Worm (Caenorhabditis elegans) whole organism, L4 larva: ENCODE results near the gene tsp-20.

Experiments
- D1046.2 ChIP-seq: fragments of 200-800 bp; sonication (Bioruptor generic); IDR thresholded peaks from 2 replicates; pipeline ENCODE4 v1.3.6; 2022; ENCODE audit warnings: missing genetic modification characterization, missing compliant biosample characterization
- F10B5.3 ChIP-seq: sonication (generic microtip); optimal IDR thresholded peaks from 2 replicates; lab custom pipeline; 2016; ENCODE audit warnings: mild to moderate bottlenecking, missing genetic modification characterization, missing compliant biosample characterization
- F26F4.8 ChIP-seq: fragments of 200-800 bp; sonication (Bioruptor generic); conservative IDR thresholded peaks from 2 replicates; pipeline ENCODE4 v1.3.6; 2022; ENCODE audit warnings: missing genetic modification characterization, missing compliant biosample characterization
- F37D6.2 ChIP-seq: sonication (generic microtip); optimal IDR thresholded peaks from 2 replicates; lab custom pipeline; 2016; ENCODE audit warnings: mild to moderate bottlenecking, missing genetic modification characterization, missing compliant biosample characterization
- F49E8.2 ChIP-seq: sonication (generic microtip); optimal IDR thresholded peaks from 2 replicates; lab custom pipeline; 2016; ENCODE audit warnings: missing compliant biosample characterization, mild to moderate bottlenecking, missing genetic modification characterization, borderline replicate concordance
- T26A8.4 ChIP-seq: fragments of 200-800 bp; sonication (Bioruptor generic); IDR thresholded peaks from 2 replicates; pipeline ENCODE4 v1.3.6; 2022; ENCODE audit warnings: missing genetic modification characterization, missing compliant biosample characterization
- Y105C5A.15 ChIP-seq: fragments of 200-800 bp; sonication (Bioruptor generic); IDR thresholded peaks from 2 replicates; pipeline ENCODE4 v1.3.6; 2022; ENCODE audit warnings: missing genetic modification characterization, missing compliant biosample characterization
- Y75B8A.6 ChIP-seq: fragments of 200-800 bp; sonication (Bioruptor generic); IDR thresholded peaks from 2 replicates; pipeline ENCODE4 v1.3.6; 2022; ENCODE audit warnings: missing genetic modification reagents, missing genetic modification characterization, missing compliant biosample characterization
- ZK337.2 ChIP-seq: fragments of 200-800 bp; sonication (Bioruptor generic); IDR thresholded peaks from 2 replicates; pipeline ENCODE4 v1.3.6; 2022; ENCODE audit warnings: missing genetic modification reagents, missing genetic modification characterization, missing compliant biosample characterization
- ZK546.5 ChIP-seq, 2 experiments: sonication (generic microtip); optimal IDR thresholded peaks; 2 replicates each; lab custom pipeline; 2017; ENCODE audit warnings: missing biosample characterization in 2 of 2, missing genetic modification characterization in 2 of 2
- aly-2 ChIP-seq: sonication (generic microtip); optimal IDR thresholded peaks from 2 replicates; lab custom pipeline; 2018; ENCODE audit warnings: missing biosample characterization, missing genetic modification characterization
- ama-1 ChIP-seq: fragments of 150-350 bp; optimal IDR thresholded peaks from 2 replicates; lab custom pipeline; 2014; ENCODE audit warnings: inconsistent platforms, mixed read lengths
- ceh-44 ChIP-seq: fragments of 200-800 bp; sonication (Bioruptor generic); IDR thresholded peaks from 2 replicates; pipeline ENCODE4 v1.3.6; 2022; ENCODE audit warnings: missing genetic modification reagents, missing genetic modification characterization, missing compliant biosample characterization
- ceh-62 ChIP-seq: sonication (generic microtip); optimal IDR thresholded peaks from 2 replicates; lab custom pipeline; 2017; ENCODE audit warnings: missing biosample characterization, missing genetic modification characterization
- ceh-82 ChIP-seq: sonication (generic microtip); optimal IDR thresholded peaks from 2 replicates; lab custom pipeline; 2017; ENCODE audit warnings: missing biosample characterization, missing genetic modification characterization
- daf-19 ChIP-seq: fragments of 200-800 bp; sonication (Bioruptor generic); conservative IDR thresholded peaks from 2 replicates; pipeline ENCODE4 v1.3.6; 2022; ENCODE audit warnings: missing genetic modification characterization, missing compliant biosample characterization
- dmd-6 ChIP-seq: fragments of 200-800 bp; sonication (Bioruptor generic); IDR thresholded peaks from 2 replicates; pipeline ENCODE4 v1.3.6; 2022; ENCODE audit warnings: missing genetic modification reagents, missing genetic modification characterization, missing compliant biosample characterization
- dmd-8 ChIP-seq: fragments of 200-800 bp; sonication (Bioruptor generic); IDR thresholded peaks from 2 replicates; pipeline ENCODE4 v1.3.6; 2022; ENCODE audit warnings: missing genetic modification characterization, missing compliant biosample characterization
- dpl-1 ChIP-seq: fragments of 150-350 bp; optimal IDR thresholded peaks from 2 replicates; lab custom pipeline; 2014; ENCODE audit warnings: missing biosample characterization, missing genetic modification reagents, missing genetic modification characterization
- dve-1 ChIP-seq: sonication (generic microtip); optimal IDR thresholded peaks from 2 replicates; lab custom pipeline; 2017; ENCODE audit warnings: antibody characterized with exemption, mild to moderate bottlenecking, missing genetic modification characterization, missing compliant biosample characterization; ENCODE audit not compliant: insufficient read depth
- fkh-10 ChIP-seq: fragments of 150-350 bp; optimal IDR thresholded peaks from 2 replicates; lab custom pipeline; 2014; ENCODE audit warnings: missing biosample characterization, missing genetic modification reagents, missing genetic modification characterization
- gei-8 ChIP-seq: fragments of 200-800 bp; sonication (Bioruptor generic); optimal IDR thresholded peaks from 2 replicates; lab custom pipeline; 2018; ENCODE audit warnings: mild to moderate bottlenecking, missing genetic modification characterization, missing compliant biosample characterization
- hif-1 ChIP-seq, 2 experiments: sonication (generic microtip); optimal IDR thresholded peaks; 2 replicates each; lab custom pipeline; 2016 to 2017; ENCODE audit warnings: missing compliant biosample characterization in 2 of 2, missing genetic modification characterization in 2 of 2, missing genetic modification reagents in 2 of 2, missing genotype in 2 of 2, mild to moderate bottlenecking in 1 of 2
- hlh-30 ChIP-seq: sonication (generic microtip); optimal IDR thresholded peaks from 2 replicates; lab custom pipeline; 2017; ENCODE audit warnings: antibody characterized with exemption, mild to moderate bottlenecking, missing genetic modification characterization, missing compliant biosample characterization; ENCODE audit not compliant: insufficient read depth
- jun-1 ChIP-seq: fragments of 150-350 bp; optimal IDR thresholded peaks from 2 replicates; lab custom pipeline; 2014; ENCODE audit warnings: missing biosample characterization, missing genetic modification reagents, missing genetic modification characterization
- lim-7 ChIP-seq: fragments of 200-800 bp; sonication (Bioruptor generic); IDR thresholded peaks from 2 replicates; pipeline ENCODE4 v1.3.6; 2022; ENCODE audit warnings: missing genetic modification characterization, missing compliant biosample characterization
- lin-1 ChIP-seq: fragments of 200-800 bp; sonication (Bioruptor generic); IDR thresholded peaks from 2 replicates; pipeline ENCODE4 v1.3.6; 2022; ENCODE audit warnings: missing genetic modification reagents, missing genetic modification characterization, missing compliant biosample characterization
- lin-13 ChIP-seq: fragments of 150-350 bp; optimal IDR thresholded peaks from 2 replicates; lab custom pipeline; 2014; ENCODE audit warnings: missing biosample characterization, missing genetic modification reagents, missing genetic modification characterization
- lin-15B ChIP-seq: fragments of 150-350 bp; sonication (generic microtip); optimal IDR thresholded peaks from 3 replicates; lab custom pipeline; 2014; ENCODE audit warnings: missing biosample characterization, missing genetic modification characterization
- lin-38 ChIP-seq: fragments of 200-800 bp; sonication (Bioruptor generic); IDR thresholded peaks from 2 replicates; pipeline ENCODE4 v1.3.6; 2022; ENCODE audit warnings: missing genetic modification reagents, missing genetic modification characterization, missing compliant biosample characterization
- lin-39 ChIP-seq: fragments of 150-350 bp; optimal IDR thresholded peaks from 2 replicates; lab custom pipeline; 2014; ENCODE audit warnings: missing biosample characterization, missing genetic modification reagents, missing genetic modification characterization
- madf-5 ChIP-seq, 2 experiments: fragments of 200-800 bp; sonication (Bioruptor generic); IDR thresholded peaks; 2 replicates each; pipeline ENCODE4 v1.3.6; 2022; ENCODE audit warnings: missing compliant biosample characterization in 2 of 2, missing genetic modification characterization in 2 of 2
- mdl-1 ChIP-seq, 2 experiments: fragments of 150-350 bp in 1 of 2; sonication (generic microtip) in 1 of 2; optimal IDR thresholded peaks; 2 replicates each; lab custom pipeline; 2014 to 2017; ENCODE audit warnings: missing biosample characterization in 2 of 2, missing genetic modification characterization in 2 of 2
- mdt-29 ChIP-seq: fragments of 200-800 bp; sonication (Bioruptor generic); IDR thresholded peaks from 2 replicates; pipeline ENCODE4 v1.3.6; 2022; ENCODE audit warnings: missing genetic modification reagents, missing genetic modification characterization, missing compliant biosample characterization
- mxl-2 ChIP-seq: fragments of 200-800 bp; sonication (Bioruptor generic); conservative IDR thresholded peaks from 2 replicates; pipeline ENCODE4 v1.3.6; 2022; ENCODE audit warnings: missing genetic modification reagents, missing genetic modification characterization, missing compliant biosample characterization
- nhr-10 ChIP-seq: fragments of 150-350 bp; optimal IDR thresholded peaks from 2 replicates; lab custom pipeline; 2014; ENCODE audit warnings: missing biosample characterization, missing genetic modification characterization
- nhr-41 ChIP-seq: fragments of 200-800 bp; sonication (Bioruptor generic); IDR thresholded peaks from 2 replicates; pipeline ENCODE4 v1.3.6; 2022; ENCODE audit warnings: missing genetic modification reagents, missing genetic modification characterization, missing compliant biosample characterization
- nhr-48 ChIP-seq: sonication (generic microtip); optimal IDR thresholded peaks from 2 replicates; lab custom pipeline; 2016; ENCODE audit warnings: mild to moderate bottlenecking, missing genetic modification characterization, missing compliant biosample characterization
- pha-4 ChIP-seq, 2 experiments: fragments of 150-350 bp in 1 of 2; fragments of 200-800 bp in 1 of 2; sonication (Bioruptor generic) in 1 of 2; IDR thresholded peaks in 1 of 2; optimal IDR thresholded peaks in 1 of 2; 2 replicates each; pipeline versions ENCODE4 v1.3.6 to Lab custom; 2014 to 2022; ENCODE audit warnings: missing genetic modification characterization in 2 of 2, missing genetic modification reagents in 2 of 2, missing biosample characterization in 1 of 2, missing compliant biosample characterization in 1 of 2
- set-16 ChIP-seq: fragments of 200-800 bp; sonication (Bioruptor generic); IDR thresholded peaks from 2 replicates; pipeline ENCODE4 v1.3.6; 2022; ENCODE audit warnings: missing genetic modification reagents, missing genetic modification characterization, missing compliant biosample characterization
- snpc-1.2 ChIP-seq: fragments of 200-800 bp; sonication (Bioruptor generic); IDR thresholded peaks from 2 replicates; pipeline ENCODE4 v1.3.6; 2022; ENCODE audit warnings: missing genetic modification reagents, missing genetic modification characterization, missing compliant biosample characterization
- snpc-4 ChIP-seq: fragments of 150-350 bp; optimal IDR thresholded peaks from 2 replicates; lab custom pipeline; 2014; ENCODE audit warnings: missing biosample characterization, missing genetic modification characterization
- spr-1 ChIP-seq: sonication (generic microtip); optimal IDR thresholded peaks from 2 replicates; lab custom pipeline; 2016; ENCODE audit warnings: mild to moderate bottlenecking, missing genetic modification characterization, missing compliant biosample characterization
- tag-97 ChIP-seq: fragments of 200-800 bp; sonication (Bioruptor generic); IDR thresholded peaks from 2 replicates; pipeline ENCODE4 v1.3.6; 2022; ENCODE audit warnings: missing genetic modification characterization, missing compliant biosample characterization
- tra-1 ChIP-seq: fragments of 200-800 bp; sonication (Bioruptor generic); IDR thresholded peaks from 2 replicates; pipeline ENCODE4 v1.3.6; 2022; ENCODE audit warnings: missing genetic modification reagents, missing genetic modification characterization, missing compliant biosample characterization
- vab-7 ChIP-seq: fragments of 200-800 bp; sonication (Bioruptor generic); IDR thresholded peaks from 2 replicates; pipeline ENCODE4 v1.3.6; 2022; ENCODE audit warnings: missing genetic modification reagents, missing genetic modification characterization, missing compliant biosample characterization
- zag-1 ChIP-seq: fragments of 150-350 bp; optimal IDR thresholded peaks from 2 replicates; lab custom pipeline; 2014; ENCODE audit warnings: missing biosample characterization, missing genetic modification characterization
- zfp-2 ChIP-seq: sonication (generic microtip); optimal IDR thresholded peaks from 2 replicates; lab custom pipeline; 2016; ENCODE audit warnings: mild to moderate bottlenecking, missing genetic modification characterization, missing compliant biosample characterization
- zfp-3 ChIP-seq: fragments of 200-800 bp; sonication (Bioruptor generic); conservative IDR thresholded peaks from 2 replicates; pipeline ENCODE4 v1.3.6; 2022; ENCODE audit warnings: missing genetic modification reagents, missing genetic modification characterization, missing compliant biosample characterization
- zip-2 ChIP-seq: fragments of 150-350 bp; optimal IDR thresholded peaks from 2 replicates; lab custom pipeline; 2014; ENCODE audit warnings: missing biosample characterization, missing genetic modification characterization
- ztf-11 ChIP-seq: fragments of 150-350 bp; optimal IDR thresholded peaks from 2 replicates; lab custom pipeline; 2014; ENCODE audit warnings: missing biosample characterization, missing genetic modification characterization

The tsp-20 gene

ce11 chrX:12017908-12018479, 15.8 kb downstream of the tsp-20 start, which contains the start of the genes nmat-1 and ucr-2.1:
Gene nmat-1, minus strand, starts transcription at chrX:12018043.
Gene ucr-2.1, plus strand, starts transcription at chrX:12018429.
- TF ChIP-seq gei-8 (no peak), mxl-2 (GFP tag; lab: Robert Waterston, UW) (no peak), dmd-6 (GFP tag; lab: Robert Waterston, UW) (peak; percentile 76), snpc-4 (tag; lab: Kevin White, UChicago) (no peak), zip-2 (no peak), nhr-41 (GFP tag; lab: Robert Waterston, UW) (0 out of 2 replicates have a peak, but pooled peaks have one; percentile 19), zag-1 (tag; lab: Kevin White, UChicago) (peak; percentile 4), ZK337.2 (GFP tag; lab: Robert Waterston, UW) (no peak), ztf-11 (tag; lab: Kevin White, UChicago) (no peak), snpc-1.2 (GFP tag; lab: Robert Waterston, UW) (no peak), tra-1 (GFP tag; lab: Robert Waterston, UW) (no peak), ama-1 (no peak), daf-19 (no peak), madf-5 (GFP tag; IDR thresholded peaks at IDR 0.05; lab: Robert Waterston, UW) (no peak), vab-7 (GFP tag; lab: Robert Waterston, UW) (no peak), set-16 (GFP tag; lab: Robert Waterston, UW) (0 out of 2 replicates have a peak, but pooled peaks have one; percentile 17), zfp-2 (tag; lab: Kevin White, UChicago) (no peak), aly-2 (tag; lab: Kevin White, UChicago) (no peak), dpl-1 (GFP tag; lab: Kevin White, UChicago) (peak; percentile 69), T26A8.4 (GFP tag; lab: Robert Waterston, UW) (no peak; the same call in 1 of the 2 replicates), ceh-62 (no peak), fkh-10 (GFP tag; lab: Kevin White, UChicago) (no peak), F26F4.8 (GFP tag; lab: Robert Waterston, UW) (no peak), lim-7 (GFP tag; lab: Robert Waterston, UW) (no peak), lin-13 (GFP tag; lab: Kevin White, UChicago) (peak; percentile 65), F10B5.3 (tag; lab: Kevin White, UChicago) (no peak), zfp-3 (GFP tag; lab: Robert Waterston, UW) (0 out of 2 replicates have a peak, but pooled peaks have one; percentile 35), lin-15B (tag; lab: Kevin White, UChicago) (no peak), ceh-44 (no peak), jun-1 (tag; lab: Kevin White, UChicago) (no peak), lin-1 (no peak), Y105C5A.15 (no peak), D1046.2 (GFP tag; lab: Robert Waterston, UW) (no peak), ceh-82 (no peak), hlh-30 (tag; lab: Kevin White, UChicago) (peak; percentile 94), nhr-48 (tag; lab: Kevin White, UChicago) (peak; percentile 35), nhr-10 (tag; lab: Kevin White, UChicago) (no peak), dmd-8 (GFP tag; lab: Robert Waterston, UW) (no peak), dve-1 (tag; lab: Kevin White, UChicago) (peak; percentile 86), Y75B8A.6 (GFP tag; lab: Robert Waterston, UW) (no peak), pha-4 (GFP tag; IDR thresholded peaks at IDR 0.05; lab: Robert Waterston, UW) (0 out of 2 replicates have a peak, but pooled peaks have one; percentile 42), pha-4 (tag; optimal IDR thresholded peaks at IDR 0.05; lab: Kevin White, UChicago) (no peak), lin-39 (no peak), lin-38 (peak; percentile 98), mdt-29 (GFP tag; lab: Robert Waterston, UW) (no peak), F49E8.2 (tag; lab: Kevin White, UChicago) (no peak), ZK546.5 (tag; optimal IDR thresholded peaks at IDR 0.05; lab: Kevin White, UChicago) (no peak), mdl-1 (tag; optimal IDR thresholded peaks at IDR 0.05; lab: Kevin White, UChicago) (peak in 1 of 2 experiments; percentile 73), tag-97 (no peak), hif-1 (tag; optimal IDR thresholded peaks at IDR 0.05; lab: Kevin White, UChicago) (peak; percentile 37 to 94), spr-1 (tag; lab: Kevin White, UChicago) (peak; percentile 62), F37D6.2 (tag; lab: Kevin White, UChicago) (peak; percentile 37)
